Fruit fly (Drosophila melanogaster) whole organism, embryonic: ENCODE measurements around the gene Targ2.

ENCODE experiments used
- ATbp ChIP-seq: fragments of 200-800 bp; sonication (Bioruptor generic); optimal IDR thresholded peaks from 2 replicates; lab custom pipeline; 2017; ENCODE audit warnings: missing biosample characterization, mild to moderate bottlenecking, missing genetic modification characterization, missing genetic modification reagents
- Abd-B ChIP-seq: fragments of 200-800 bp; sonication (Bioruptor generic); optimal IDR thresholded peaks from 2 replicates; lab custom pipeline; 2018; ENCODE audit warnings: missing biosample characterization, mild to moderate bottlenecking, missing genetic modification characterization, moderate library complexity
- Atf-2 ChIP-seq: fragments of 200-800 bp; sonication (Bioruptor generic); optimal IDR thresholded peaks from 2 replicates; lab custom pipeline; 2016; ENCODE audit warnings: missing biosample characterization, missing genetic modification characterization
- Awh ChIP-seq: fragments of 200-800 bp; sonication (Bioruptor generic); IDR thresholded peaks from 2 replicates; pipeline ENCODE4, ENCODE4 v1.3.6; 2022; ENCODE audit warnings: missing biosample characterization, missing genetic modification characterization
- B-H2 ChIP-seq: fragments of 200-800 bp; sonication (Bioruptor generic); optimal IDR thresholded peaks from 2 replicates; lab custom pipeline; 2018; ENCODE audit warnings: missing biosample characterization, mild to moderate bottlenecking, missing genetic modification characterization
- Bgb ChIP-seq: fragments of 200-800 bp; sonication (Bioruptor generic); IDR thresholded peaks from 2 replicates; pipeline ENCODE4 v1.3.6; 2022; ENCODE audit warnings: missing biosample characterization, missing genetic modification characterization; ENCODE audit not compliant: partially characterized antibody
- CG10321 ChIP-seq: fragments of 200-800 bp; sonication (Bioruptor generic); IDR thresholded peaks from 2 replicates; pipeline ENCODE4 v1.3.6; 2022; ENCODE audit warnings: missing biosample characterization, missing genetic modification characterization
- CG10654 ChIP-seq: fragments of 200-800 bp; sonication (Bioruptor generic); optimal IDR thresholded peaks from 2 replicates; lab custom pipeline; 2016; ENCODE audit warnings: missing biosample characterization, missing genetic modification characterization
- CG1529 ChIP-seq: fragments of 200-800 bp; sonication (Bioruptor generic); optimal IDR thresholded peaks from 3 replicates; lab custom pipeline; 2018; ENCODE audit warnings: missing biosample characterization, missing genetic modification characterization
- CG15479 ChIP-seq: fragments of 200-800 bp; sonication (Bioruptor generic); optimal IDR thresholded peaks from 3 replicates; lab custom pipeline; 2019; ENCODE audit warnings: missing biosample characterization, mild to moderate bottlenecking, missing genetic modification characterization, moderate library complexity
- CG15514 ChIP-seq: fragments of 200-800 bp; sonication (Bioruptor generic); optimal IDR thresholded peaks from 3 replicates; lab custom pipeline; 2017; ENCODE audit warnings: missing biosample characterization, missing genetic modification characterization, mild to moderate bottlenecking, moderate library complexity, missing genetic modification reagents
- CG1647 ChIP-seq: fragments of 200-800 bp; sonication (Bioruptor generic); optimal IDR thresholded peaks from 3 replicates; lab custom pipeline; 2016; ENCODE audit warnings: missing biosample characterization, missing genetic modification characterization
- CG18262 ChIP-seq: fragments of 200-800 bp; optimal IDR thresholded peaks from 3 replicates; lab custom pipeline; 2019; ENCODE audit warnings: missing biosample characterization, mild to moderate bottlenecking, missing genetic modification characterization, moderate library complexity
- CG4282 ChIP-seq: fragments of 200-800 bp; sonication (Bioruptor generic); optimal IDR thresholded peaks from 2 replicates; lab custom pipeline; 2016; ENCODE audit warnings: missing biosample characterization, missing genetic modification characterization
- CG4707 ChIP-seq: fragments of 200-800 bp; sonication (Bioruptor generic); optimal IDR thresholded peaks from 2 replicates; lab custom pipeline; 2018; ENCODE audit warnings: missing biosample characterization, mild to moderate bottlenecking, missing genetic modification characterization, moderate library complexity
- CG4730 ChIP-seq: fragments of 200-800 bp; sonication (Bioruptor generic); IDR thresholded peaks from 2 replicates; pipeline ENCODE4 v1.3.6; 2022; ENCODE audit warnings: missing biosample characterization, missing genetic modification characterization
- CG6654 ChIP-seq: fragments of 200-800 bp; sonication (Bioruptor generic); optimal IDR thresholded peaks from 2 replicates; lab custom pipeline; 2017; ENCODE audit warnings: missing biosample characterization, mild to moderate bottlenecking, missing genetic modification characterization
- CG7556 ChIP-seq: fragments of 200-800 bp; sonication (Bioruptor generic); optimal IDR thresholded peaks from 2 replicates; lab custom pipeline; 2017; ENCODE audit warnings: missing biosample characterization, mild to moderate bottlenecking, missing genetic modification characterization
- CG8359 ChIP-seq: fragments of 200-800 bp; sonication (Bioruptor generic); optimal IDR thresholded peaks from 2 replicates; lab custom pipeline; 2017; ENCODE audit warnings: missing biosample characterization, mild to moderate bottlenecking, missing genetic modification characterization, borderline replicate concordance
- CG8388 ChIP-seq: fragments of 200-800 bp; sonication (Bioruptor generic); optimal IDR thresholded peaks from 2 replicates; lab custom pipeline; 2019; ENCODE audit warnings: missing biosample characterization, mild to moderate bottlenecking, missing genetic modification characterization, moderate library complexity
- CG9817 ChIP-seq: fragments of 200-800 bp; sonication (Bioruptor generic); optimal IDR thresholded peaks from 2 replicates; lab custom pipeline; 2018; ENCODE audit warnings: missing biosample characterization, mild to moderate bottlenecking, missing genetic modification characterization, moderate library complexity
- CG9932 ChIP-seq: fragments of 200-800 bp; sonication (Bioruptor generic); IDR thresholded peaks from 2 replicates; pipeline ENCODE4 v1.3.6; 2022; ENCODE audit warnings: missing biosample characterization, missing genetic modification characterization
- CkIIα-i1 ChIP-seq: fragments of 200-800 bp; sonication (Bioruptor generic); IDR thresholded peaks from 2 replicates; pipeline ENCODE4 v1.3.6; 2022; ENCODE audit warnings: missing biosample characterization, missing genetic modification characterization
- D19B ChIP-seq: fragments of 200-800 bp; sonication (Bioruptor generic); optimal IDR thresholded peaks from 2 replicates; lab custom pipeline; 2017; ENCODE audit warnings: missing biosample characterization, mild to moderate bottlenecking, missing genetic modification characterization
- Dfd ChIP-seq, 2 experiments: fragments of >200 bp; optimal IDR thresholded peaks; 2 replicates each; lab custom pipeline; 2017; ENCODE audit warnings: missing biosample characterization in 2 of 2, missing genetic modification characterization in 2 of 2
- HLH4C ChIP-seq: fragments of 200-800 bp; sonication (Bioruptor generic); IDR thresholded peaks from 3 replicates; pipeline ENCODE4 v1.3.6; 2022; ENCODE audit warnings: missing biosample characterization, missing genetic modification characterization; ENCODE audit not compliant: partially characterized antibody
- MTF-1 ChIP-seq: fragments of 200-800 bp; sonication (Bioruptor generic); optimal IDR thresholded peaks from 2 replicates; lab custom pipeline; 2018; ENCODE audit warnings: missing biosample characterization, mild to moderate bottlenecking, missing genetic modification characterization, borderline replicate concordance
- Optix ChIP-seq: fragments of 200-800 bp; sonication (Bioruptor generic); IDR thresholded peaks from 3 replicates; pipeline ENCODE4 v1.3.6; 2022; ENCODE audit warnings: missing biosample characterization, missing genetic modification characterization
- Pdp1 ChIP-seq, 2 experiments: fragments of 200-800 bp; sonication (Bioruptor generic); optimal IDR thresholded peaks; 3 replicates each; lab custom pipeline; 2016; ENCODE audit warnings: missing biosample characterization in 2 of 2, missing genetic modification characterization in 2 of 2, mild to moderate bottlenecking in 1 of 2, moderate library complexity in 1 of 2
- ara ChIP-seq: fragments of 200-800 bp; sonication (Bioruptor generic); IDR thresholded peaks from 2 replicates; pipeline ENCODE4 v1.3.6; 2022; ENCODE audit warnings: missing biosample characterization, missing genetic modification characterization
- ase ChIP-seq: fragments of 200-800 bp; sonication (Bioruptor generic); IDR thresholded peaks from 3 replicates; pipeline ENCODE4 v1.3.6; 2022; ENCODE audit warnings: missing biosample characterization, missing genetic modification characterization
- br ChIP-seq: fragments of >200 bp; optimal IDR thresholded peaks from 2 replicates; lab custom pipeline; 2017
- bsh ChIP-seq, 2 experiments: fragments of 200-800 bp; sonication (Bioruptor generic); optimal IDR thresholded peaks; 2 replicates each; lab custom pipeline; 2017 to 2018; ENCODE audit warnings: mild to moderate bottlenecking in 2 of 2, missing biosample characterization in 2 of 2, missing genetic modification characterization in 2 of 2, moderate library complexity in 1 of 2
- da ChIP-seq: fragments of 200-800 bp; sonication (Bioruptor generic); optimal IDR thresholded peaks from 2 replicates; lab custom pipeline; 2016; ENCODE audit warnings: missing biosample characterization, missing genetic modification characterization
- fd102C ChIP-seq: fragments of 200-800 bp; sonication (Bioruptor generic); optimal IDR thresholded peaks from 2 replicates; lab custom pipeline; 2018; ENCODE audit warnings: missing biosample characterization, mild to moderate bottlenecking, missing genetic modification characterization, moderate library complexity
- gfzf ChIP-seq: fragments of 200-800 bp; sonication (Bioruptor generic); optimal IDR thresholded peaks from 2 replicates; lab custom pipeline; 2016; ENCODE audit warnings: missing biosample characterization, mild to moderate bottlenecking, missing genetic modification characterization, moderate library complexity
- gsb-n ChIP-seq: fragments of 200-800 bp; sonication (Bioruptor generic); optimal IDR thresholded peaks from 3 replicates; lab custom pipeline; 2018; ENCODE audit warnings: missing biosample characterization, mild to moderate bottlenecking, missing genetic modification characterization
- hkb ChIP-seq, 2 experiments: fragments of 200-800 bp in 1 of 2; fragments of >200 bp in 1 of 2; sonication (Bioruptor generic) in 1 of 2; IDR thresholded peaks in 1 of 2; optimal IDR thresholded peaks in 1 of 2; 2 replicates each; pipeline versions ENCODE4 v1.3.6 to Lab custom; 2017 to 2022; ENCODE audit warnings: missing biosample characterization in 1 of 2, missing genetic modification characterization in 1 of 2
- jigr1 ChIP-seq: fragments of 200-800 bp; sonication (Bioruptor generic); IDR thresholded peaks from 3 replicates; pipeline ENCODE4 v1.3.6; 2022; ENCODE audit warnings: missing biosample characterization, missing genetic modification characterization
- mam ChIP-seq: fragments of 200-800 bp; sonication (Bioruptor generic); optimal IDR thresholded peaks from 3 replicates; lab custom pipeline; 2016; ENCODE audit warnings: missing biosample characterization, missing genetic modification characterization
- nom ChIP-seq: fragments of 200-800 bp; sonication (Bioruptor generic); optimal IDR thresholded peaks from 2 replicates; lab custom pipeline; 2017; ENCODE audit warnings: missing biosample characterization, missing genetic modification characterization, mild to moderate bottlenecking, moderate library complexity, missing genetic modification reagents
- otp ChIP-seq: fragments of 200-800 bp; sonication (Bioruptor generic); IDR thresholded peaks from 3 replicates; pipeline ENCODE4, ENCODE4 v1.3.6; 2022; ENCODE audit warnings: missing biosample characterization, missing genetic modification characterization
- salm ChIP-seq: fragments of 200-800 bp; sonication (Bioruptor generic); optimal IDR thresholded peaks from 2 replicates; lab custom pipeline; 2018; ENCODE audit warnings: missing biosample characterization, mild to moderate bottlenecking, missing genetic modification characterization
- slp2 ChIP-seq: fragments of 200-800 bp; sonication (Bioruptor generic); optimal IDR thresholded peaks from 2 replicates; lab custom pipeline; 2016; ENCODE audit warnings: missing biosample characterization, missing genetic modification characterization
- tgo ChIP-seq: fragments of 200-800 bp; sonication (Bioruptor generic); IDR thresholded peaks from 3 replicates; pipeline ENCODE4 v1.3.6; 2022; ENCODE audit warnings: missing biosample characterization, missing genetic modification characterization
- twi ChIP-seq: fragments of 200-800 bp; optimal IDR thresholded peaks from 2 replicates; lab custom pipeline; 2019; ENCODE audit warnings: missing biosample characterization, mild to moderate bottlenecking, missing genetic modification characterization, moderate library complexity
- unpg ChIP-seq: fragments of 200-800 bp; sonication (Bioruptor generic); optimal IDR thresholded peaks from 3 replicates; lab custom pipeline; 2018; ENCODE audit warnings: missing biosample characterization, mild to moderate bottlenecking, missing genetic modification characterization, moderate library complexity
- usp ChIP-seq: fragments of >200 bp; optimal IDR thresholded peaks from 2 replicates; lab custom pipeline; 2017; ENCODE audit warnings: missing biosample characterization, missing genetic modification characterization
- vfl ChIP-seq: fragments of 200-800 bp; sonication (Bioruptor generic); optimal IDR thresholded peaks from 2 replicates; lab custom pipeline; 2016; ENCODE audit warnings: missing biosample characterization, missing genetic modification characterization
- z ChIP-seq: fragments of 200-800 bp; sonication (Bioruptor generic); IDR thresholded peaks from 3 replicates; pipeline ENCODE4 v1.3.6; 2022; ENCODE audit warnings: missing biosample characterization, missing genetic modification characterization

The Targ2 gene

DNA sequence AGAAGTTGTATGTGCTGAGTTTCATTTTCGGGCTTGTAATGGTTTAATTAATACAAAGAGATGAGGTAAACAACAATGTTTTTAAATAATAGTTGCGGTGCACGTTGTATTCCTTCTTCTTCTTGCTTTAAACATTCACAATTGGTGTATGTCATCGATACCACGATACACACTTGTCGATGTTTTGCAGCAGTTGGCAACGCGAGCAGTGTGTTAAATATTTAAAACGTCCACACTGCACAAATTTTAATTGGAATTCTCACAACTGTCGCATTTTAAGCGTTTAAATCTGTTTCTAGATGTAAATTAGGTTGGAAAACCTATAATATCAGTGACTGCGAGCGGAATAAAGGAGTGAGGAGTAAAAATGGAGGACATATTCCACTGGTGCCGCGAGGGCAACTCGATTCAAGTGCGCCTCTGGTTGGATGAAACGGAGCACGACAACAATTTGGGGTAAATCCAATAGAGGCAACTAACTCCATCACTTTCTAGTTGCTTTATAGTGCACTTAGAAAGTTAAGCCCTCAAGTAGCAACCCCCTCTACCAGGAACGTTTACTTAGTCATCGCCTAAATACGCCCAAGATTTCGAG lies 13.8 kb upstream of the Targ2 start, which contains the start of the genes Trmt112 and Ilk (continued):
- TF ChIP-seq jigr1 (no peak), da (peak; percentile 57), B-H2 (peak; percentile 26), Awh (GFP tag; lab: Robert Waterston, UW) (no peak), salm (tag; lab: Kevin White, UChicago) (no peak), CG15514 (GFP tag; lab: Kevin White, UChicago) (peak; percentile 58), fd102C (no peak), hkb (optimal IDR thresholded peaks at IDR 0.05; lab: Kevin White, UChicago) (peak; percentile 53), hkb (GFP tag; IDR thresholded peaks at IDR 0.05; lab: Robert Waterston, UW) (no peak), CG9932 (GFP tag; lab: Robert Waterston, UW) (peak; percentile 9; the same call in 1 of the 2 replicates), MTF-1 (no peak), CG1647 (GFP tag; lab: Kevin White, UChicago) (no peak), CG10321 (GFP tag; lab: Robert Waterston, UW) (no peak), CG7556 (GFP tag; lab: Kevin White, UChicago) (no peak), br (lab: Kevin White, UChicago) (no peak), CG15479 (GFP tag; lab: Kevin White, UChicago) (no peak), usp (GFP tag; lab: Kevin White, UChicago) (no peak), Bgb (GFP tag; lab: Robert Waterston, UW) (peak; percentile 89), D19B (no peak), otp (GFP tag; lab: Robert Waterston, UW) (no peak), bsh (GFP tag; optimal IDR thresholded peaks at IDR 0.05; lab: Kevin White, UChicago) (no peak), slp2 (GFP tag; lab: Kevin White, UChicago) (no peak), HLH4C (peak; percentile 84), CG8359 (GFP tag; lab: Kevin White, UChicago) (no peak), Optix (no peak), Atf-2 (GFP tag; lab: Kevin White, UChicago) (no peak), CG1529 (GFP tag; lab: Kevin White, UChicago) (no peak), CG10654 (GFP tag; lab: Kevin White, UChicago) (no peak), CG18262 (tag; lab: Kevin White, UChicago) (no peak), mam (GFP tag; lab: Kevin White, UChicago) (no peak), ATbp (GFP tag; lab: Kevin White, UChicago) (no peak), unpg (GFP tag; lab: Kevin White, UChicago) (no peak), CG4282 (GFP tag; lab: Kevin White, UChicago) (peak; percentile 5), CG4730 (GFP tag; lab: Robert Waterston, UW) (no peak), CG8388 (no peak), gsb-n (tag; lab: Kevin White, UChicago) (peak; percentile 14), CG4707 (no peak), CkIIα-i1 (GFP tag; lab: Robert Waterston, UW) (no peak), tgo (GFP tag; lab: Robert Waterston, UW) (no peak), ase (GFP tag; lab: Robert Waterston, UW) (no peak), CG6654 (no peak), Dfd (GFP tag; optimal IDR thresholded peaks at IDR 0.05; lab: Kevin White, UChicago) (no peak), nom (GFP tag; lab: Kevin White, UChicago) (no peak), z (no peak), CG9817 (tag; lab: Kevin White, UChicago) (no peak), gfzf (GFP tag; lab: Kevin White, UChicago) (peak; percentile 68), Pdp1 (GFP tag; optimal IDR thresholded peaks at IDR 0.05; lab: Kevin White, UChicago) (no peak), ara (no peak), twi (tag; lab: Kevin White, UChicago) (no peak), vfl (GFP tag; lab: Kevin White, UChicago) (no peak), Abd-B (peak; percentile 79)
